Fruit fly (Drosophila melanogaster) whole organism, embryonic: ENCODE measurements around the gene Cyt-b5-r.

ENCODE experiments used
- Aef1 ChIP-seq: fragments of 200-800 bp; sonication (Bioruptor generic); IDR thresholded peaks from 3 replicates; pipeline ENCODE4 v1.3.6; 2022; ENCODE audit warnings: missing biosample characterization, missing genetic modification characterization
- B-H1 ChIP-seq: fragments of 200-800 bp; sonication (Bioruptor generic); IDR thresholded peaks from 3 replicates; pipeline ENCODE4 v1.3.6; 2022; ENCODE audit warnings: missing biosample characterization, missing genetic modification characterization
- CG1024 ChIP-seq: fragments of 200-800 bp; sonication (Bioruptor generic); IDR thresholded peaks from 2 replicates; pipeline ENCODE4 v1.3.6; 2022; ENCODE audit warnings: missing biosample characterization, missing genetic modification characterization
- CG10321 ChIP-seq: fragments of 200-800 bp; sonication (Bioruptor generic); IDR thresholded peaks from 2 replicates; pipeline ENCODE4 v1.3.6; 2022; ENCODE audit warnings: missing biosample characterization, missing genetic modification characterization
- CG10959 ChIP-seq: fragments of 200-800 bp; sonication (Bioruptor generic); IDR thresholded peaks from 2 replicates; pipeline ENCODE4 v1.3.6; 2022; ENCODE audit warnings: missing biosample characterization, missing genetic modification characterization
- CG10979 ChIP-seq: fragments of 200-800 bp; sonication (Bioruptor generic); optimal IDR thresholded peaks from 2 replicates; lab custom pipeline; 2018; ENCODE audit warnings: missing biosample characterization, mild to moderate bottlenecking, missing genetic modification characterization, moderate library complexity
- CG11093 ChIP-seq: fragments of 200-800 bp; sonication (Bioruptor generic); IDR thresholded peaks from 3 replicates; pipeline ENCODE4 v1.3.6; 2022; ENCODE audit warnings: missing biosample characterization, missing genetic modification characterization
- CG11456 ChIP-seq: fragments of 200-800 bp; sonication (Bioruptor generic); IDR thresholded peaks from 3 replicates; pipeline ENCODE4 v1.3.6; 2022; ENCODE audit warnings: missing biosample characterization, missing genetic modification characterization
- CG11560 ChIP-seq: fragments of 200-800 bp; sonication (Bioruptor generic); IDR thresholded peaks from 3 replicates; pipeline ENCODE4 v1.3.6; 2022; ENCODE audit warnings: missing biosample characterization, missing genetic modification characterization
- CG11695 ChIP-seq: fragments of 200-800 bp; sonication (Bioruptor generic); IDR thresholded peaks from 3 replicates; pipeline ENCODE4 v1.3.6; 2022; ENCODE audit warnings: missing biosample characterization, missing genetic modification characterization
- CG12299 ChIP-seq: fragments of 200-800 bp; sonication (Bioruptor generic); optimal IDR thresholded peaks from 2 replicates; lab custom pipeline; 2018; ENCODE audit warnings: missing biosample characterization, mild to moderate bottlenecking, missing genetic modification characterization
- CG17385 ChIP-seq: fragments of 200-800 bp; sonication (Bioruptor generic); optimal IDR thresholded peaks from 3 replicates; lab custom pipeline; 2018; ENCODE audit warnings: missing biosample characterization, mild to moderate bottlenecking, missing genetic modification characterization
- CG30431 ChIP-seq: fragments of 200-800 bp; sonication (Bioruptor generic); optimal IDR thresholded peaks from 2 replicates; lab custom pipeline; 2017; ENCODE audit warnings: missing biosample characterization, missing genetic modification characterization
- CG31441 ChIP-seq: fragments of 200-800 bp; sonication (Bioruptor generic); IDR thresholded peaks from 2 replicates; pipeline ENCODE4 v1.3.6; 2022; ENCODE audit warnings: missing biosample characterization, missing genetic modification characterization
- CG4282 ChIP-seq: fragments of 200-800 bp; sonication (Bioruptor generic); optimal IDR thresholded peaks from 2 replicates; lab custom pipeline; 2016; ENCODE audit warnings: missing biosample characterization, missing genetic modification characterization
- CG4424 ChIP-seq: fragments of 200-800 bp; sonication (Bioruptor generic); optimal IDR thresholded peaks from 3 replicates; lab custom pipeline; 2016; ENCODE audit warnings: missing biosample characterization, missing genetic modification characterization
- CG5953 ChIP-seq: fragments of 200-800 bp; sonication (Bioruptor generic); IDR thresholded peaks from 2 replicates; pipeline ENCODE4 v1.3.6; 2022; ENCODE audit warnings: missing biosample characterization, missing genetic modification characterization
- CG8924 ChIP-seq: fragments of 200-800 bp; optimal IDR thresholded peaks from 3 replicates; lab custom pipeline; 2019; ENCODE audit warnings: missing biosample characterization, mild to moderate bottlenecking, missing genetic modification characterization, moderate library complexity
- CTCF ChIP-seq: fragments of 200-800 bp; sonication (Bioruptor generic); optimal IDR thresholded peaks from 2 replicates; lab custom pipeline; 2017; ENCODE audit warnings: missing biosample characterization, mild to moderate bottlenecking, missing genetic modification characterization, moderate library complexity
- Eip74EF ChIP-seq, 2 experiments: fragments of 200-800 bp in 1 of 2; fragments of >200 bp in 1 of 2; sonication (Bioruptor generic) in 1 of 2; optimal IDR thresholded peaks; 2 replicates each; lab custom pipeline; 2017 to 2019; ENCODE audit warnings: missing biosample characterization in 2 of 2, missing genetic modification characterization in 2 of 2, mild to moderate bottlenecking in 1 of 2, moderate library complexity in 1 of 2
- Ets97D ChIP-seq: fragments of 200-800 bp; sonication (Bioruptor generic); optimal IDR thresholded peaks from 3 replicates; lab custom pipeline; 2016; ENCODE audit warnings: missing biosample characterization, missing genetic modification characterization
- Hand ChIP-seq: fragments of 200-800 bp; sonication (Bioruptor generic); optimal IDR thresholded peaks from 2 replicates; lab custom pipeline; 2017; ENCODE audit warnings: mild to moderate bottlenecking, missing biosample characterization, missing genetic modification reagents, missing genetic modification characterization
- MBD-R2 ChIP-seq: fragments of 200-800 bp; sonication (Bioruptor generic); IDR thresholded peaks from 2 replicates; pipeline ENCODE4 v1.3.6; 2022; ENCODE audit warnings: missing biosample characterization, missing genetic modification characterization
- MESR4 ChIP-seq: fragments of 200-800 bp; sonication (Bioruptor generic); optimal IDR thresholded peaks from 2 replicates; lab custom pipeline; 2018; ENCODE audit warnings: missing biosample characterization, mild to moderate bottlenecking, missing genetic modification characterization, moderate library complexity
- Max ChIP-seq: fragments of 200-800 bp; sonication (Bioruptor generic); optimal IDR thresholded peaks from 2 replicates; lab custom pipeline; 2016; ENCODE audit warnings: missing biosample characterization, mild to moderate bottlenecking, missing genetic modification characterization
- Myb ChIP-seq: fragments of 200-800 bp; sonication (Bioruptor generic); optimal IDR thresholded peaks from 2 replicates; lab custom pipeline; 2016; ENCODE audit warnings: missing biosample characterization, missing genetic modification characterization
- Nf-YC ChIP-seq: fragments of 200-800 bp; optimal IDR thresholded peaks from 3 replicates; lab custom pipeline; 2019; ENCODE audit warnings: missing biosample characterization, mild to moderate bottlenecking, missing genetic modification characterization, moderate library complexity
- Opbp ChIP-seq: fragments of 200-800 bp; sonication (Bioruptor generic); IDR thresholded peaks from 3 replicates; pipeline ENCODE4 v1.3.6; 2022; ENCODE audit warnings: missing biosample characterization, missing genetic modification characterization; ENCODE audit not compliant: partially characterized antibody
- Rx ChIP-seq: fragments of 200-800 bp; sonication (Bioruptor generic); IDR thresholded peaks from 2 replicates; pipeline ENCODE4 v1.3.6; 2022; ENCODE audit warnings: missing biosample characterization, missing genetic modification characterization
- Trl ChIP-seq, 3 experiments: fragments of >200 bp in 2 of 3; fragments of 200-800 bp in 1 of 3; sonication (Bioruptor generic) in 1 of 3; optimal IDR thresholded peaks; 2 replicates in 1 of 3; 3 replicates in 2 of 3; lab custom pipeline; 2016 to 2017; ENCODE audit warnings: missing biosample characterization in 1 of 3, missing genetic modification characterization in 1 of 3
- YL-1 ChIP-seq: fragments of 200-800 bp; sonication (Bioruptor generic); optimal IDR thresholded peaks from 3 replicates; lab custom pipeline; 2017; ENCODE audit warnings: missing biosample characterization, mild to moderate bottlenecking, missing genetic modification characterization
- br ChIP-seq: fragments of >200 bp; optimal IDR thresholded peaks from 2 replicates; lab custom pipeline; 2017
- cato ChIP-seq: fragments of 200-800 bp; sonication (Bioruptor generic); optimal IDR thresholded peaks from 2 replicates; lab custom pipeline; 2016; ENCODE audit warnings: missing biosample characterization, missing genetic modification characterization, borderline replicate concordance
- crc ChIP-seq: fragments of 200-800 bp; sonication (Bioruptor generic); optimal IDR thresholded peaks from 2 replicates; lab custom pipeline; 2016; ENCODE audit warnings: missing biosample characterization, missing genetic modification characterization
- dysf ChIP-seq: fragments of 200-800 bp; sonication (Bioruptor generic); IDR thresholded peaks from 3 replicates; pipeline ENCODE4 v1.3.6; 2022; ENCODE audit warnings: missing biosample characterization, missing genetic modification characterization
- ftz-f1 ChIP-seq: fragments of 200-800 bp; sonication (Bioruptor generic); optimal IDR thresholded peaks from 2 replicates; lab custom pipeline; 2016; ENCODE audit warnings: missing biosample characterization, missing genetic modification characterization
- gt ChIP-seq: fragments of 200-800 bp; sonication (Bioruptor generic); IDR thresholded peaks from 2 replicates; pipeline ENCODE4 v1.3.6; 2022; ENCODE audit warnings: missing biosample characterization, missing genetic modification characterization
- kah ChIP-seq: fragments of 200-800 bp; sonication (Bioruptor generic); optimal IDR thresholded peaks from 2 replicates; lab custom pipeline; 2018; ENCODE audit warnings: missing biosample characterization, mild to moderate bottlenecking, missing genetic modification characterization
- org-1 ChIP-seq: fragments of 200-800 bp; sonication (Bioruptor generic); optimal IDR thresholded peaks from 2 replicates; lab custom pipeline; 2017; ENCODE audit warnings: missing biosample characterization, missing genetic modification characterization
- p53 ChIP-seq: fragments of 200-800 bp; sonication (Bioruptor generic); optimal IDR thresholded peaks from 2 replicates; lab custom pipeline; 2016; ENCODE audit warnings: missing biosample characterization, missing genetic modification characterization
- pan ChIP-seq, 4 experiments: fragments of >200 bp in 3 of 4; fragments of 200-800 bp in 1 of 4; sonication (Bioruptor generic) in 1 of 4; optimal IDR thresholded peaks in 3 of 4; IDR thresholded peaks in 1 of 4; 2 replicates each; pipeline versions ENCODE4 v1.3.6 to Lab custom; 2017 to 2022; ENCODE audit warnings: missing biosample characterization in 2 of 4, missing genetic modification characterization in 2 of 4, mixed read lengths in 1 of 4
- pho ChIP-seq: fragments of 200-800 bp; sonication (Bioruptor generic); optimal IDR thresholded peaks from 2 replicates; lab custom pipeline; 2016; ENCODE audit warnings: missing biosample characterization, missing genetic modification characterization
- pros ChIP-seq: fragments of 200-800 bp; sonication (Bioruptor generic); optimal IDR thresholded peaks from 3 replicates; lab custom pipeline; 2019; ENCODE audit warnings: missing biosample characterization, mild to moderate bottlenecking, missing genetic modification characterization, moderate library complexity
- salm ChIP-seq: fragments of 200-800 bp; sonication (Bioruptor generic); optimal IDR thresholded peaks from 2 replicates; lab custom pipeline; 2018; ENCODE audit warnings: missing biosample characterization, mild to moderate bottlenecking, missing genetic modification characterization
- sqz ChIP-seq: fragments of 200-800 bp; sonication (Bioruptor generic); optimal IDR thresholded peaks from 3 replicates; lab custom pipeline; 2018; ENCODE audit warnings: missing biosample characterization, mild to moderate bottlenecking, missing genetic modification characterization
- tll ChIP-seq, 2 experiments: fragments of 200-800 bp in 1 of 2; fragments of >200 bp in 1 of 2; sonication (Bioruptor generic) in 1 of 2; optimal IDR thresholded peaks; 2 replicates each; lab custom pipeline; 2017 to 2019; ENCODE audit warnings: missing biosample characterization in 2 of 2, missing genetic modification characterization in 2 of 2, mild to moderate bottlenecking in 1 of 2, moderate library complexity in 1 of 2
- trh ChIP-seq: fragments of 200-800 bp; sonication (Bioruptor generic); optimal IDR thresholded peaks from 2 replicates; lab custom pipeline; 2016; ENCODE audit warnings: missing biosample characterization, missing genetic modification characterization
- twi ChIP-seq: fragments of 200-800 bp; optimal IDR thresholded peaks from 2 replicates; lab custom pipeline; 2019; ENCODE audit warnings: missing biosample characterization, mild to moderate bottlenecking, missing genetic modification characterization, moderate library complexity
- yki ChIP-seq: fragments of >200 bp; optimal IDR thresholded peaks from 3 replicates; lab custom pipeline; 2018

Gene Cyt-b5-r

DNA sequence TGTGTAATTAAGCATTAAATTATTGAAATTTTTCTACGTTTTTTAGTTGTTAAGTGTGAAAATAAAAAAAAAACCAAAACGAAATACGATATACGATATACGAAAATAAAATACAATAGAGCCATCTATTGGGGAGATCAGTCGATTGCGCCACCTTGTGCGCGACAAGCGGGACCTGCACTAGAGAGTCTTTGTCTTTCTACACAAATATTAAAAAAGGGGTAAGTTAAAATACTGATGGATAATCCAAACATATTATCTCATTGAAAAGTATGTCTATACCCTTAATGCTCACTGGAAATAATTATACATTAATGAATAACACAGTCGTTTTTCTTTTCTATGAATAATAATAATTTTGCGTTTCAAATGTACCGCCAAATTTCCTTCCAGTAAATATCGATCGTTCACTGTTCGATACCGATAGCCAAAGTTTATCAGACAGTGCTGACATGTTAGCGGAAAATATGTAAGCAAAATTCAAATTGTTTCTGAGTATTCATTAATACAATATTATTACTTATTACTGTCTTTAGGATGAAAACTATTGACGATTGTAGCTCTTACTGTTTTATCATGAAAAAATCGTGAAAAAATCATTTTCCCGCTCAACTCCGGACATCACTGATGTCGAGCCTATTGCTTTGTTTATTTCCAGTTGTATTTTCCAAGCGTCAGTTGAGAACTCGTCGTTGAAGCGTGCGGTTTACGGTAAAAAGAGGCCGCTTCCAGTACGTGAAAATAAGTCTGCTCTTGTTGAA, 25.6 kb upstream of the Cyt-b5-r start, which contains the start of gene mdy (continued):
- TF ChIP-seq B-H1 (GFP tag; lab: Robert Waterston, UW) (no peak), twi (tag; lab: Kevin White, UChicago) (no peak), kah (GFP tag; lab: Kevin White, UChicago) (no peak), pan (optimal IDR thresholded peaks at IDR 0.05; lab: Kevin White, UChicago) (no peak), pan (GFP tag; optimal IDR thresholded peaks at IDR 0.05 in 1 of 2, IDR thresholded peaks at IDR 0.05 in 1 of 2) (peak in 1 of 2 experiments; percentile 50), CG11560 (tag; lab: Robert Waterston, UW) (no peak), p53 (GFP tag; lab: Kevin White, UChicago) (no peak), yki (lab: Kevin White, UChicago) (no peak), CG10959 (peak; percentile 26; the same call in 1 of the 2 replicates), org-1 (GFP tag; lab: Kevin White, UChicago) (peak; percentile 7), CG11695 (peak; percentile 48; the same call in 2 of the 3 replicates), cato (GFP tag; lab: Kevin White, UChicago) (no peak), pho (peak; percentile 47), CG11456 (GFP tag; lab: Robert Waterston, UW) (peak; percentile 86), CG1024 (GFP tag; lab: Robert Waterston, UW) (peak; percentile 27; the same call in 1 of the 2 replicates), tll (GFP tag; optimal IDR thresholded peaks at IDR 0.05; lab: Kevin White, UChicago) (no peak), CG31441 (peak; percentile 63), Ets97D (GFP tag; lab: Kevin White, UChicago) (peak; percentile 45), Eip74EF (GFP tag; optimal IDR thresholded peaks at IDR 0.05; lab: Kevin White, UChicago) (peak in 1 of 2 experiments; percentile 17), trh (GFP tag; lab: Kevin White, UChicago) (no peak), Max (GFP tag; lab: Kevin White, UChicago) (peak; percentile 65), CG30431 (GFP tag; lab: Kevin White, UChicago) (peak; percentile 15), CG12299 (tag; lab: Kevin White, UChicago) (peak; percentile 37), CG10979 (tag; lab: Kevin White, UChicago) (peak; percentile 38), crc (GFP tag; lab: Kevin White, UChicago) (no peak), CG10321 (no peak), salm (no peak), pros (no peak), gt (GFP tag; lab: Robert Waterston, UW) (no peak), ftz-f1 (no peak), Hand (no peak), CG5953 (GFP tag; lab: Robert Waterston, UW) (no peak), CG11093 (0 out of 3 replicates have a peak, but pooled peaks have one; percentile 25), CG4424 (GFP tag; lab: Kevin White, UChicago) (peak; percentile 63), Nf-YC (tag; lab: Kevin White, UChicago) (peak; percentile 48), sqz (GFP tag; lab: Kevin White, UChicago) (no peak), MBD-R2 (GFP tag; lab: Robert Waterston, UW) (no peak; the same call in 1 of the 2 replicates), br (no peak), MESR4 (GFP tag; lab: Kevin White, UChicago) (no peak), Rx (GFP tag; lab: Robert Waterston, UW) (0 out of 2 replicates have a peak, but pooled peaks have one; percentile 9), CTCF (GFP tag; lab: Kevin White, UChicago) (peak; percentile 99), Aef1 (GFP tag; lab: Robert Waterston, UW) (peak; percentile 47; the same call in 2 of the 3 replicates), CG17385 (no peak), Opbp (GFP tag; lab: Robert Waterston, UW) (no peak; the same call in 2 of the 3 replicates), YL-1 (GFP tag; lab: Kevin White, UChicago) (peak; percentile 36), CG4282 (peak; percentile 9), Trl (optimal IDR thresholded peaks at IDR 0.05; lab: Kevin White, UChicago) (peak in 1 of 2 experiments; percentile 2), Trl (GFP tag; optimal IDR thresholded peaks at IDR 0.05; lab: Kevin White, UChicago) (peak; percentile 15), dysf (peak; percentile 55; the same call in 2 of the 3 replicates), CG8924 (tag; lab: Kevin White, UChicago) (peak; percentile 74), Myb (peak; percentile 32)
